Worm (Caenorhabditis elegans) whole organism, mixed stage, embryonic: ENCODE measurements around the gene T04F3.5.

Source experiments
- M03D4.4 ChIP-seq: sonication (generic microtip); optimal IDR thresholded peaks from 2 replicates; lab custom pipeline; 2017; ENCODE audit warnings: mild to moderate bottlenecking, missing genetic modification characterization, missing compliant biosample characterization
- bed-3 ChIP-seq: fragments of 200-800 bp; sonication (Bioruptor generic); optimal IDR thresholded peaks from 3 replicates; lab custom pipeline; 2018; ENCODE audit warnings: mild to moderate bottlenecking, missing genetic modification characterization, moderate library complexity, missing compliant biosample characterization
- blmp-1 ChIP-seq: fragments of 150-350 bp; optimal IDR thresholded peaks from 2 replicates; lab custom pipeline; 2014; ENCODE audit warnings: missing biosample characterization, missing genetic modification characterization
- ceh-39 ChIP-seq: fragments of 150-350 bp; optimal IDR thresholded peaks from 2 replicates; lab custom pipeline; 2014; ENCODE audit warnings: missing biosample characterization, missing genetic modification characterization
- ceh-43 ChIP-seq: fragments of 200-800 bp; sonication (Bioruptor generic); optimal IDR thresholded peaks from 2 replicates; lab custom pipeline; 2018; ENCODE audit warnings: mild to moderate bottlenecking, missing genetic modification characterization, moderate library complexity, missing compliant biosample characterization
- ceh-83 ChIP-seq: fragments of 200-800 bp; sonication (Bioruptor generic); optimal IDR thresholded peaks from 2 replicates; lab custom pipeline; 2018; ENCODE audit warnings: mild to moderate bottlenecking, missing genetic modification characterization, missing compliant biosample characterization
- ces-1 ChIP-seq: fragments of 150-350 bp; optimal IDR thresholded peaks from 2 replicates; lab custom pipeline; 2014; ENCODE audit warnings: missing biosample characterization, missing genetic modification reagents, missing genetic modification characterization
- cnd-1 ChIP-seq: fragments of 200-800 bp; sonication (Bioruptor generic); optimal IDR thresholded peaks from 2 replicates; lab custom pipeline; 2018; ENCODE audit warnings: mild to moderate bottlenecking, missing genetic modification characterization, missing compliant biosample characterization
- drap-1 ChIP-seq: fragments of 200-800 bp; sonication (Bioruptor generic); optimal IDR thresholded peaks from 3 replicates; lab custom pipeline; 2018; ENCODE audit warnings: mild to moderate bottlenecking, missing genetic modification characterization, missing compliant biosample characterization
- elt-1 ChIP-seq: sonication (generic microtip); optimal IDR thresholded peaks from 2 replicates; lab custom pipeline; 2017; ENCODE audit warnings: missing genetic modification characterization, mild to moderate bottlenecking, missing compliant biosample characterization, antibody characterized with exemption, moderate library complexity, borderline replicate concordance; ENCODE audit not compliant: insufficient read depth
- elt-3 ChIP-seq: fragments of 150-350 bp; optimal IDR thresholded peaks from 2 replicates; lab custom pipeline; 2014; ENCODE audit warnings: missing biosample characterization, missing genetic modification characterization
- flh-1 ChIP-seq: fragments of 200-800 bp; sonication (Bioruptor generic); optimal IDR thresholded peaks from 2 replicates; lab custom pipeline; 2018; ENCODE audit warnings: mild to moderate bottlenecking, missing genetic modification characterization, moderate library complexity, missing compliant biosample characterization
- ham-2 ChIP-seq: fragments of 200-800 bp; sonication (Bioruptor generic); optimal IDR thresholded peaks from 2 replicates; lab custom pipeline; 2018; ENCODE audit warnings: mild to moderate bottlenecking, missing genetic modification characterization, missing compliant biosample characterization
- hlh-1 ChIP-seq: fragments of 150-350 bp; optimal IDR thresholded peaks from 2 replicates; lab custom pipeline; 2014; ENCODE audit warnings: missing biosample characterization, missing genetic modification reagents, missing genetic modification characterization
- lin-13 ChIP-seq: fragments of 150-350 bp; optimal IDR thresholded peaks from 2 replicates; lab custom pipeline; 2014; ENCODE audit warnings: missing biosample characterization, missing genetic modification characterization
- lsy-2 ChIP-seq: fragments of 150-350 bp; optimal IDR thresholded peaks from 2 replicates; lab custom pipeline; 2014; ENCODE audit warnings: missing biosample characterization, missing genetic modification characterization
- mab-5 ChIP-seq: fragments of 150-350 bp; optimal IDR thresholded peaks from 2 replicates; lab custom pipeline; 2014; ENCODE audit warnings: missing biosample characterization, missing genetic modification characterization
- mep-1 ChIP-seq: fragments of 150-350 bp; optimal IDR thresholded peaks from 2 replicates; lab custom pipeline; 2017; ENCODE audit warnings: missing biosample characterization, missing genetic modification reagents, missing genetic modification characterization, inconsistent platforms
- mls-2 ChIP-seq: sonication (generic microtip); optimal IDR thresholded peaks from 2 replicates; lab custom pipeline; 2016; ENCODE audit warnings: mild to moderate bottlenecking, missing genetic modification characterization, moderate library complexity, missing compliant biosample characterization
- nhr-2 ChIP-seq: fragments of 150-350 bp; optimal IDR thresholded peaks from 2 replicates; lab custom pipeline; 2014; ENCODE audit warnings: missing biosample characterization, missing genetic modification characterization
- nhr-237 ChIP-seq: fragments of 150-350 bp; optimal IDR thresholded peaks from 2 replicates; lab custom pipeline; 2014; ENCODE audit warnings: missing biosample characterization, missing genetic modification characterization
- nhr-28 ChIP-seq: fragments of 150-350 bp; optimal IDR thresholded peaks from 2 replicates; lab custom pipeline; 2014; ENCODE audit warnings: missing biosample characterization, missing genetic modification characterization
- nhr-76 ChIP-seq: sonication (generic microtip); optimal IDR thresholded peaks from 2 replicates; lab custom pipeline; 2017; ENCODE audit warnings: missing biosample characterization, missing genetic modification characterization
- pha-4 ChIP-seq: fragments of 150-350 bp; optimal IDR thresholded peaks from 2 replicates; lab custom pipeline; 2018; ENCODE audit warnings: missing biosample characterization, missing genetic modification reagents, missing genetic modification characterization
- snpc-4 ChIP-seq: fragments of 150-350 bp; optimal IDR thresholded peaks from 2 replicates; lab custom pipeline; 2014; ENCODE audit warnings: missing biosample characterization, missing genetic modification characterization
- sptf-1 ChIP-seq: sonication (generic microtip); optimal IDR thresholded peaks from 2 replicates; lab custom pipeline; 2017; ENCODE audit warnings: mild to moderate bottlenecking, missing genetic modification characterization, moderate library complexity, missing compliant biosample characterization
- tbx-8 ChIP-seq: fragments of 200-800 bp; sonication (Bioruptor generic); optimal IDR thresholded peaks from 2 replicates; lab custom pipeline; 2018; ENCODE audit warnings: mild to moderate bottlenecking, missing genetic modification characterization, moderate library complexity, missing compliant biosample characterization
- unc-120 ChIP-seq: sonication (generic microtip); optimal IDR thresholded peaks from 2 replicates; lab custom pipeline; 2017; ENCODE audit warnings: missing genetic modification characterization, missing compliant biosample characterization; ENCODE audit not compliant: poor library complexity, severe bottlenecking
- unc-62 ChIP-seq: fragments of 150-350 bp; optimal IDR thresholded peaks from 2 replicates; lab custom pipeline; 2014; ENCODE audit warnings: missing biosample characterization, missing genetic modification reagents, missing genetic modification characterization
- ztf-11 ChIP-seq: fragments of 150-350 bp; optimal IDR thresholded peaks from 2 replicates; lab custom pipeline; 2014; ENCODE audit warnings: missing biosample characterization, missing genetic modification characterization

The T04F3.5 gene

DNA sequence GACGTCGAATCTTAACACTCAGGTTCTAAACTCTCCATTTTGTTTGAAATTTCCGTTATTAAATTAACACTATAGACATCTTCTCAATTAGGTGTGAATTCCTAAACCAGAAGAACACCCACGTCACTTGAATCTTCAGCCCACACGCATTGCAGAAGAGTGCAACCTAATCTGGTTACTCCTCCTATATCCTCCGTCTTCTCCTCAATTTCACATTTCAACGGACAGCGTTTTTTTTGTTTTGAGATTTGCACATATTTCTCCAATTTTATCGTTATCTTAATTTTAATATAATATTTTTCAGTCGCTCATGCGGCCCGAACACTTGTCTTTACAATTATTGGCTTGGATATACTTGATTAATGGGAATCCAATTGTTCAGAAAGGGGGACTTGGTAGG lies 3.1 kb upstream of the T04F3.5 start, which contains the start of gene smoc-1:
Gene smoc-1 (plus strand): TSS at position 301 of the 400 bp plus-strand sequence.
- TF ChIP-seq hlh-1: no peak
- TF ChIP-seq nhr-2 (tag; lab: Kevin White, UChicago): no peak
- no peak for TF ChIP-seq unc-62 (GFP tag; lab: Kevin White, UChicago)
- no peak for TF ChIP-seq nhr-237
- no peak for TF ChIP-seq M03D4.4 (tag; lab: Kevin White, UChicago)
- TF ChIP-seq mab-5 (tag; lab: Kevin White, UChicago): no peak
- TF ChIP-seq mls-2 (tag; lab: Kevin White, UChicago): no peak
- TF ChIP-seq mep-1 (tag; lab: Kevin White, UChicago): no peak
- TF ChIP-seq ces-1: no peak
- TF ChIP-seq unc-120: no peak
- no peak for TF ChIP-seq elt-1 (tag; lab: Kevin White, UChicago)
- TF ChIP-seq bed-3 (GFP tag; lab: Kevin White, UChicago): no peak
- TF ChIP-seq snpc-4 (tag; lab: Kevin White, UChicago): no peak

DNA sequence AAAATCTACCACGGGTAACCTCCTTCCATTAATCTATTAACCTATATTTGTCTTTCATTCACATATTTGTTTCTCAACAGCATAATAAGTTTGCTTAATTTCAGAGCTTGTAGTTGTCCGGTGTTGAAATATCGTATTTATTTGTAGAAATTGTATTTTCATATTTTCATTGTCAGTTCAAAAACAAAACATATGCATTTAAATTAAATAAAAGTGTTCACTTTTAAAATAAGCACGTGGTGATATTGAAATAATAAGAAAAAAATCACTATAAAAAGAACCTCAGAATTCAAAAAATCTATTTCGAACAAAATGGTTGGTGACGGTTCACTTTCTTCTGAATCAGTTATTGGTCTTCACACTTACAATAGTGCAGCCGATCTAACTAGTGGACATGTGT lies 1.8 kb upstream of the T04F3.5 start, which contains the start of gene T04F3.3:
Gene T04F3.3 (plus strand): TSS at position 301 of the 400 bp plus-strand sequence.
- TF ChIP-seq mep-1 (tag; lab: Kevin White, UChicago): no peak

DNA sequence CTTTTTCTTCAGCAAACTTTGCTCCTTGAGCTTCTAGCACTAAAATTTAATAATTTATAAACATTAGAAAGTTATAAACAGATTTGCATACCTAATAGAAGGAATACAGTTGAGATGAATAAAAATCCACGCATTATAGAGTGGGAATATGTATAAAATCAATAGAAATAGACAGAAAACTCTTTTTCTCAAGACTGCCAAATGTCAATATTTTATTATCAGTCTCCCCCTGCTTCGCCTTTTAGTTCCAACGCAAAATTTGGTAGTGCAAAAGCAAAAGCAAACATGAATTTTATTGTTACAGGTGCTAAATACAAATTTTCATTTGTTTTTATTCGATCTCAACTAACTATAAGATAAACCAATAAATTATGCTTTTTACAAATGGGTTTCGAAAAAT lies 2.4 kb downstream of the T04F3.5 start, which contains the start of gene T04F3.4:
Gene T04F3.4 (minus strand): TSS at position 187 of the 400 bp plus-strand sequence.
- TF ChIP-seq ceh-39 (tag; lab: Kevin White, UChicago) (no peak), ceh-43 (no peak), nhr-237 (no peak), flh-1 (GFP tag; lab: Kevin White, UChicago) (no peak), mab-5 (tag; lab: Kevin White, UChicago) (no peak), ham-2 (GFP tag; lab: Kevin White, UChicago) (no peak), lsy-2 (no peak), cnd-1 (no peak)

DNA sequence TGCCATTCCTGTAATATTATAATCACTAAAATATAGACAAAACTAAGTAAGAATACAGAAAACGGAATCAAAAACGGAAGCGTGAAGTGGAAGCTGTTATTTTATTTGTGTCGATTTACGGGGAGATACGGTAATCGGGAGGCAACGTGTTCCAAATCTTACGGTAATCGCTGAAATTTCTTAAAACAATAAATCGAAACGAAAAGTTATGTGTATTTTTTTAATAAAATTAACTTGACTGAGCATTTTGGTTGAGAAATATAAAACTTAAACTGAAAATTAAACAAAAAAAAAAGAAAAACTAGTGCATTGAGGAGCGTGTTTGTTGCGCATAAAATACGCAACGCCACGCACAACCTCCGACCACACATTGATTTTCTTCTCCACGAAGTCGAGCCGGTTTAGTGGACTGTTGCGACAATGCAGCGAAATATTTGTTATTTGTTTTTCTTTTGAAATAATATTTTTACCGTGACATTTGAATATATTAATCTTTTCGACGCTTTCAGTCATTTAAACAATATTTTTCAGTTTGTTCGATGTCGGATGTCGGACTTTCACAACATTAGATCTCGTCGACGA lies 4.0 kb downstream of the T04F3.5 start, which contains the start of the genes F55A11.1 and syx-5:
Gene F55A11.1 (minus strand): TSS at position 13 of the 582 bp plus-strand sequence.
Gene syx-5 (plus strand): TSS at position 532 of the 582 bp plus-strand sequence.
- no peak for TF ChIP-seq bed-3 (GFP tag; lab: Kevin White, UChicago)
- TF ChIP-seq blmp-1 (tag; lab: Kevin White, UChicago): no peak
- no peak for TF ChIP-seq sptf-1 (tag; lab: Kevin White, UChicago)
- no peak for TF ChIP-seq M03D4.4 (tag; lab: Kevin White, UChicago)
- TF ChIP-seq unc-120: no peak
- no peak for TF ChIP-seq nhr-28 (tag; lab: Kevin White, UChicago)
- TF ChIP-seq tbx-8 (GFP tag; lab: Kevin White, UChicago): no peak
- no peak for TF ChIP-seq cnd-1
- peak; percentile 99 for TF ChIP-seq lsy-2
- no peak for TF ChIP-seq hlh-1
- TF ChIP-seq nhr-237: peak; percentile 55
- TF ChIP-seq nhr-76 (tag; lab: Kevin White, UChicago): no peak
- no peak for TF ChIP-seq ham-2 (GFP tag; lab: Kevin White, UChicago)
- TF ChIP-seq ces-1: peak; percentile 85
- TF ChIP-seq ceh-39 (tag; lab: Kevin White, UChicago): peak; percentile 46
- TF ChIP-seq mls-2 (tag; lab: Kevin White, UChicago): no peak
- TF ChIP-seq ceh-83 (GFP tag; lab: Kevin White, UChicago): no peak
- TF ChIP-seq pha-4: no peak
- peak; percentile 43 for TF ChIP-seq mep-1 (tag; lab: Kevin White, UChicago)
- TF ChIP-seq ztf-11 (tag; lab: Kevin White, UChicago): peak; percentile 44
- no peak for TF ChIP-seq nhr-2 (tag; lab: Kevin White, UChicago)

- TF ChIP-seq elt-3 (tag; lab: Kevin White, UChicago): no peak
- TF ChIP-seq snpc-4 (tag; lab: Kevin White, UChicago): no peak
- no peak for TF ChIP-seq unc-62 (GFP tag; lab: Kevin White, UChicago)
- no peak for TF ChIP-seq ceh-39 (tag; lab: Kevin White, UChicago)
- no peak for TF ChIP-seq pha-4
- TF ChIP-seq drap-1 (GFP tag; lab: Kevin White, UChicago): no peak
- no peak for TF ChIP-seq ces-1
- no peak for TF ChIP-seq nhr-28 (tag; lab: Kevin White, UChicago)
- TF ChIP-seq lsy-2: no peak
- TF ChIP-seq bed-3 (GFP tag; lab: Kevin White, UChicago): no peak
- no peak for TF ChIP-seq lin-13
- TF ChIP-seq ham-2 (GFP tag; lab: Kevin White, UChicago): no peak
- no peak for TF ChIP-seq hlh-1
- TF ChIP-seq nhr-76 (tag; lab: Kevin White, UChicago): no peak
- TF ChIP-seq mep-1 (tag; lab: Kevin White, UChicago): no peak
- no peak for TF ChIP-seq elt-1 (tag; lab: Kevin White, UChicago)
- TF ChIP-seq nhr-237: no peak
- no peak for TF ChIP-seq ztf-11 (tag; lab: Kevin White, UChicago)
- no peak for TF ChIP-seq sptf-1 (tag; lab: Kevin White, UChicago)
Measured at ce11 chrV:11767028-11767427, 6.6 kb downstream of the T04F3.5 start, which contains the start of gene sel-11. Gene sel-11 (plus strand): TSS chrV:11767328.
